Worm (Caenorhabditis elegans): ENCODE data around the gene F42E8.1.

F42E8.1 gene

DNA sequence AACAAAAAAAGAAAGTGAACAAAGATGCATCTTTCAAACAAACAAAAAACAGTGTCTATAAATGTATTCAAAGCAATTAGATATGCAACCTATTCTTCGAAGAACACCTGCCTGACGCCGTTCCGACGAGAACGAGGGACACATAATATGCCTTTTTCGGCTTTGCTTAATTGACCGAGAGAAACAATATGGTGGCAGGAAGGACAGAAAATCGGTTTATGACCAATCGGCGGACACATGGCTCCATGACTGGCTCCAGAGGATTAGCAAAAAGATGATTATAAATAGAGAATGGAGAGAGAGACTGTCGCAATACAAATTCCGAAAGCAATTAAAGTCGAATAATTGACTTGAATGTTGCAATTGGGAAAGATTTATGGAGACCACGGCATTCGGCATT lies 43.7 kb upstream of the F42E8.1 start:
- TF ChIP-seq nhr-232 (tag; optimal IDR thresholded peaks at IDR 0.05) (no peak), unc-42 (tag; optimal IDR thresholded peaks at IDR 0.05) (peak; percentile 31), ets-4 (tag; optimal IDR thresholded peaks at IDR 0.05) (no peak), odd-2 (tag; optimal IDR thresholded peaks at IDR 0.05) (no peak), nfya-1 (tag; optimal IDR thresholded peaks at IDR 0.05) (peak; percentile 33), hlh-15 (tag; optimal IDR thresholded peaks at IDR 0.05) (no peak)

DNA sequence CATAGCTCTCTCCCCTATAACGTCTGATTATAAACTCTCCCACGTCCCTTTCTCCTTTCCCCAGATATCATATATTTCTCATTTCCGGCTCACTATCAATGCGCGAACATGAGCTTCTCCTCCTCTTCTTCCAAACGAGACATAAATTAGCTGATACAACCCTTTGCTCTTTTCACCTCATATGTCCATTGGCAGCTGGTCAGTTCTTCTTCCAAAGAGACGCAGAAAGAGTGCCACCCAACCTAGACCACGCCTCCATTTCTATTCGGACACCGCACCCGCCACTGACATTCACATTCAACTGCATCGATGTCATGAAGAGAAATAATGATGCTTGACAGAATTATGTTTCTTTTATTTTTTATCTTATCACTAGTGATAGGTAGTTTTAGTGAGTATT lies 43.2 kb upstream of the F42E8.1 start, which contains the start of gene fmi-1:
fmi-1 (plus strand) TSS at position 301 of the 400 bp plus-strand sequence.
- no peak for TF ChIP-seq syd-9 (tag; optimal IDR thresholded peaks at IDR 0.05)
- TF ChIP-seq sox-4 (tag; optimal IDR thresholded peaks at IDR 0.05), result no peak
- no peak for TF ChIP-seq ceh-9 (tag; optimal IDR thresholded peaks at IDR 0.05)
- no peak for TF ChIP-seq ceh-31 (tag; optimal IDR thresholded peaks at IDR 0.05)
- TF ChIP-seq tbx-7 (tag; optimal IDR thresholded peaks at IDR 0.05), result no peak
- TF ChIP-seq lin-11 (tag; optimal IDR thresholded peaks at IDR 0.05), result no peak

DNA sequence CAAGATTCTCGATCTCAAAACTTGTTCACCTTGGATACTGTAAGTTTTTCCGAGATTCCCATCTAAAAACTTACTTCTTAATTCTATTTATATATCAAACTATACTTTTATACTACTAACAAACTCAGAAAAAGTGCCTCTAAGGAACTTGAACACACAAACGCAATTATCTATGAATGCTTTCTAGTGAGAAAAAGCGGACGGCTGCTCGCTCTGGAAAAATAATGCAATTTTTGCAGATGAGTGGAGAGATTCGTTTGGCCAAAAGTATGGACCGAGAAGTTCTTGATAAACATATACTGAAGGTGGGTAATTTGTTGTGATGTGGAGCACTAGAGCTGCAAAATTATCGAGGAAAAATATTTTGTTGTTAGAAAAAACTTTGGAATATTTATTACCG lies 41.9 kb upstream of the F42E8.1 start:
- TF ChIP-seq ama-1 (optimal IDR thresholded peaks at IDR 0.05) (no peak), ceh-14 (tag; optimal IDR thresholded peaks at IDR 0.05) (no peak), ceh-6 (GFP tag; optimal IDR thresholded peaks at IDR 0.05) (no peak), mec-3 (tag; optimal IDR thresholded peaks at IDR 0.05; ENCODE audit: borderline replicate concordance) (no peak), pax-1 (tag; optimal IDR thresholded peaks at IDR 0.05) (no peak)

DNA sequence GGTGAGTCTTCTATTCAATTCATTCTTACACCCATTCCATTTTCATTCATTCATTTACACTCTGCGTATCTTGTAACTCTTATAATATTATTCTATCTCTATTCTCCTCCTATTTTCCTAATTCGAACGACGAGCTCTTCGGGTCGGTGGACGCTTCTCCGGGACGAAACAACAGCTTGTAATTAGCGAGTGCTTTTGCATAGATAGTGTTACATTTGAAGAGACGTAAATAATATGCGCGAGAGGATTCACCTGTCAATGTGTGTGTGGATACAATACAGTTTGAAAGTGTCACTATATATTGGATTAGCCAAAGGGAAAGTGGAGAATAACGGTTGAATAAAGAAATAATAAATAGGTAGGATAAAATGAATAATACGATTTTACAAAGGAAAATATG lies 41.3 kb upstream of the F42E8.1 start:
- peak; percentile 35 for TF ChIP-seq ceh-31 (tag; optimal IDR thresholded peaks at IDR 0.05)
- no peak for TF ChIP-seq ceh-14 (tag; optimal IDR thresholded peaks at IDR 0.05)

DNA sequence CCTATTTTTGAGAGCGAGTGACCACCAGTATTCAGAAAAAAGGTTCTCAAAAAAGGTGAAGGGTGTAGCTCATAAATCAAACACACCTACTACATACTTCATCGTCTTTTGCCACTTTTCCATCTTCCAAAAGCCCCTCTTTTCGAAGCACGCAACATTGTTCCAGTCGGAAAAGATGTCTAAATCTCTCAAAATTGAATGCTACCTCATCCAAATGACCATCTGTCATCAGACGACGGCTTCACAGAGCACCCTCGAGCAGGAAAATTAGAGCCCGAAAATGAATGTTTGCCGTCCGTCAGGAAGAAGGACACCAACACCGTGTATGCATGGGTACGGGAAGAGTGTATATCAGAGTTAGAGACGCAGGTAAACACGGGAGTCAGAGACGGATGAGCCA lies 40.4 kb upstream of the F42E8.1 start:
- TF ChIP-seq odd-2 (tag; optimal IDR thresholded peaks at IDR 0.05) (no peak), fkh-10 (GFP tag; optimal IDR thresholded peaks at IDR 0.05) (no peak), nhr-11 (tag; optimal IDR thresholded peaks at IDR 0.05) (no peak), tbx-2 (tag; optimal IDR thresholded peaks at IDR 0.05) (no peak), elt-2 (tag; optimal IDR thresholded peaks at IDR 0.05) (no peak), rnt-1 (tag; optimal IDR thresholded peaks at IDR 0.05) (no peak), tbx-7 (tag; optimal IDR thresholded peaks at IDR 0.05) (no peak), sox-4 (tag; optimal IDR thresholded peaks at IDR 0.05) (no peak), syd-9 (tag; optimal IDR thresholded peaks at IDR 0.05) (no peak), hlh-15 (tag; optimal IDR thresholded peaks at IDR 0.05) (no peak), sdc-2 (tag; optimal IDR thresholded peaks at IDR 0.05) (no peak), che-1 (tag; optimal IDR thresholded peaks at IDR 0.05) (no peak), unc-86 (tag; optimal IDR thresholded peaks at IDR 0.05) (no peak), pax-1 (tag; optimal IDR thresholded peaks at IDR 0.05) (no peak), madf-2 (tag; optimal IDR thresholded peaks at IDR 0.05) (no peak), lin-11 (tag; optimal IDR thresholded peaks at IDR 0.05) (no peak), hlh-13 (GFP tag; optimal IDR thresholded peaks at IDR 0.05) (no peak), C08G9.2 (tag; optimal IDR thresholded peaks at IDR 0.05) (no peak), hlh-30 (tag; optimal IDR thresholded peaks at IDR 0.05; ENCODE audit: insufficient read depth) (no peak), ahr-1 (tag; optimal IDR thresholded peaks at IDR 0.05) (no peak)

DNA sequence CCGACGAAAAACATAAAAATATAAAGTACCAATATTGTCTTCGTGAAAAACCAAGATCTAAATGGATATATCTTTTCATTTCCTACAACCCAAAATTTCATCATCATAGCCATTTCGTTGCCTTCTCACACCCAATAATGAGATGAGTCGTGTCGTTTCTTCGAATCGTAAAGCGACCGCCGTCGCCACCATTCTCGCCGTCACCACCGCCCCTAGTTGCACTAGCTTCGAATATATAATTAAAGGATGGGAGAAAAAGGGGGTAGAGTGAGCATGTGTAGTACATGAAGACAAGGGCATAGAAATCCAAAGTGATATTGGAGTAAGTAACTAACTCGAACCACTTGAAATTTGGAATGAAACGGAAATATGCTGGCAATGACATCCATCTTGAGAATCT lies 39.7 kb upstream of the F42E8.1 start:
- TF ChIP-seq ceh-48 (tag; optimal IDR thresholded peaks at IDR 0.05) (no peak), ceh-22 (tag; optimal IDR thresholded peaks at IDR 0.05) (no peak), hlh-8 (tag; optimal IDR thresholded peaks at IDR 0.05) (no peak), pax-1 (tag; optimal IDR thresholded peaks at IDR 0.05) (no peak), unc-42 (tag; optimal IDR thresholded peaks at IDR 0.05) (peak; percentile 70), ceh-18 (tag; optimal IDR thresholded peaks at IDR 0.05) (no peak), fkh-6 (tag; optimal IDR thresholded peaks at IDR 0.05) (no peak), dve-1 (tag; optimal IDR thresholded peaks at IDR 0.05) (no peak), ceh-31 (tag; optimal IDR thresholded peaks at IDR 0.05) (peak; percentile 35), F13H6.1 (tag; optimal IDR thresholded peaks at IDR 0.05) (no peak), unc-55 (GFP tag; optimal IDR thresholded peaks at IDR 0.05) (no peak), K09A11.1 (tag; optimal IDR thresholded peaks at IDR 0.05; ENCODE audit: insufficient read depth) (no peak), ceh-14 (tag; optimal IDR thresholded peaks at IDR 0.05) (peak; percentile 8), ceh-45 (GFP tag; IDR thresholded peaks at IDR 0.05) (no peak), sox-2 (GFP tag; IDR thresholded peaks at IDR 0.05) (no peak)

Data from whole organism, late embryonic.